Worm (Caenorhabditis elegans) whole organism, L1 larva: ENCODE data around the gene pyt-1.

Source experiments
- C16A3.4 ChIP-seq: fragments of 150-350 bp; optimal IDR thresholded peaks from 2 replicates; lab custom pipeline; 2014; ENCODE audit warnings: missing biosample characterization, missing genetic modification characterization
- C34B4.2 ChIP-seq: sonication (generic microtip); optimal IDR thresholded peaks from 2 replicates; lab custom pipeline; 2017; ENCODE audit warnings: mild to moderate bottlenecking, missing genetic modification characterization, missing compliant biosample characterization
- F16B12.6 ChIP-seq: fragments of 150-350 bp; optimal IDR thresholded peaks from 2 replicates; lab custom pipeline; 2014; ENCODE audit warnings: missing biosample characterization, missing genetic modification characterization
- Y116A8C.19 ChIP-seq: sonication (generic microtip); optimal IDR thresholded peaks from 2 replicates; lab custom pipeline; 2016; ENCODE audit warnings: missing compliant biosample characterization, missing genetic modification characterization, borderline replicate concordance
- blmp-1 ChIP-seq: fragments of 150-350 bp; optimal IDR thresholded peaks from 2 replicates; lab custom pipeline; 2014; ENCODE audit warnings: missing biosample characterization, missing genetic modification characterization
- ceh-8 ChIP-seq: fragments of 200-800 bp; sonication (Bioruptor generic); optimal IDR thresholded peaks from 2 replicates; lab custom pipeline; 2018; ENCODE audit warnings: mild to moderate bottlenecking, missing genetic modification characterization, moderate library complexity, missing compliant biosample characterization
- ceh-82 ChIP-seq, 3 experiments: fragments of 150-350 bp in 1 of 3; sonication (generic microtip) in 2 of 3; optimal IDR thresholded peaks; 2 replicates each; lab custom pipeline; 2014 to 2017; ENCODE audit warnings: missing biosample characterization in 3 of 3, missing genetic modification characterization in 3 of 3
- dpl-1 ChIP-seq, 3 experiments: fragments of 150-350 bp in 2 of 3; sonication (generic microtip) in 1 of 3; optimal IDR thresholded peaks; 2 replicates each; lab custom pipeline; 2014 to 2017; ENCODE audit warnings: missing biosample characterization in 3 of 3, missing genetic modification characterization in 3 of 3, missing genetic modification reagents in 3 of 3
- dsc-1 ChIP-seq: sonication (generic microtip); optimal IDR thresholded peaks from 2 replicates; lab custom pipeline; 2016; ENCODE audit warnings: mild to moderate bottlenecking, missing genetic modification characterization, missing compliant biosample characterization
- egl-13 ChIP-seq: sonication (generic microtip); optimal IDR thresholded peaks from 2 replicates; lab custom pipeline; 2016; ENCODE audit warnings: missing genotype, missing genetic modification reagents, missing genetic modification characterization, missing compliant biosample characterization
- egl-27 ChIP-seq, 2 experiments: fragments of 150-350 bp in 1 of 2; sonication (generic microtip); optimal IDR thresholded peaks; 3 replicates each; lab custom pipeline; 2017 to 2018; ENCODE audit warnings: missing biosample characterization in 2 of 2, missing genetic modification characterization in 2 of 2, missing genetic modification reagents in 2 of 2
- elt-2 ChIP-seq: sonication (generic microtip); optimal IDR thresholded peaks from 2 replicates; lab custom pipeline; 2016; ENCODE audit warnings: missing genetic modification characterization, mild to moderate bottlenecking, inconsistent platforms, missing compliant biosample characterization, missing genetic modification reagents
- fkh-10 ChIP-seq: sonication (generic microtip); optimal IDR thresholded peaks from 2 replicates; lab custom pipeline; 2017; ENCODE audit warnings: missing biosample characterization, missing genetic modification reagents, missing genetic modification characterization
- fkh-4 ChIP-seq: sonication (generic microtip); optimal IDR thresholded peaks from 2 replicates; lab custom pipeline; 2016; ENCODE audit warnings: missing compliant biosample characterization, missing genetic modification characterization, borderline replicate concordance
- hpl-2 ChIP-seq: fragments of 150-350 bp; optimal IDR thresholded peaks from 2 replicates; lab custom pipeline; 2014; ENCODE audit warnings: missing biosample characterization, missing genetic modification reagents, missing genetic modification characterization
- irx-1 ChIP-seq: sonication (generic microtip); optimal IDR thresholded peaks from 2 replicates; lab custom pipeline; 2016; ENCODE audit warnings: missing genetic modification characterization, missing compliant biosample characterization
- jun-1 ChIP-seq: fragments of 150-350 bp; optimal IDR thresholded peaks from 2 replicates; lab custom pipeline; 2014; ENCODE audit warnings: missing biosample characterization, missing genetic modification reagents, missing genetic modification characterization
- lin-35 ChIP-seq, 2 experiments: fragments of 150-350 bp; optimal IDR thresholded peaks; 2 replicates each; lab custom pipeline; 2014; ENCODE audit warnings: missing biosample characterization in 2 of 2, missing genetic modification characterization in 2 of 2, missing genetic modification reagents in 2 of 2
- lin-39 ChIP-seq: fragments of 150-350 bp; optimal IDR thresholded peaks from 2 replicates; lab custom pipeline; 2014; ENCODE audit warnings: missing biosample characterization, missing genetic modification reagents, missing genetic modification characterization
- mab-9 ChIP-seq: fragments of 200-800 bp; sonication (Bioruptor generic); IDR thresholded peaks from 2 replicates; pipeline ENCODE4 v1.3.6; 2022; ENCODE audit warnings: missing genetic modification reagents, missing genetic modification characterization, missing compliant biosample characterization
- nhr-12 ChIP-seq: sonication (generic microtip); optimal IDR thresholded peaks from 2 replicates; lab custom pipeline; 2017; ENCODE audit warnings: missing biosample characterization, missing genetic modification characterization
- nhr-20 ChIP-seq: sonication (generic microtip); optimal IDR thresholded peaks from 2 replicates; lab custom pipeline; 2016; ENCODE audit warnings: mild to moderate bottlenecking, missing genetic modification characterization, missing compliant biosample characterization
- nhr-28 ChIP-seq: fragments of 150-350 bp; optimal IDR thresholded peaks from 2 replicates; lab custom pipeline; 2014; ENCODE audit warnings: missing biosample characterization, missing genetic modification characterization
- nhr-76 ChIP-seq: sonication (generic microtip); optimal IDR thresholded peaks from 2 replicates; lab custom pipeline; 2017; ENCODE audit warnings: missing biosample characterization, missing genetic modification characterization
- nhr-90 ChIP-seq: sonication (generic microtip); optimal IDR thresholded peaks from 2 replicates; lab custom pipeline; 2016; ENCODE audit warnings: mild to moderate bottlenecking, missing genetic modification characterization, missing compliant biosample characterization; ENCODE audit not compliant: poor library complexity
- pax-3 ChIP-seq: fragments of 200-800 bp; sonication (Bioruptor generic); optimal IDR thresholded peaks from 2 replicates; lab custom pipeline; 2018; ENCODE audit warnings: mild to moderate bottlenecking, missing genetic modification characterization, moderate library complexity, missing compliant biosample characterization
- skn-1 ChIP-seq: fragments of 150-350 bp; optimal IDR thresholded peaks from 2 replicates; lab custom pipeline; 2014; ENCODE audit warnings: missing biosample characterization, missing genetic modification characterization
- snu-23 ChIP-seq: sonication (generic microtip); optimal IDR thresholded peaks from 2 replicates; lab custom pipeline; 2016; ENCODE audit warnings: missing genetic modification characterization, missing compliant biosample characterization
- sox-4 ChIP-seq: sonication (generic microtip); optimal IDR thresholded peaks from 2 replicates; lab custom pipeline; 2016; ENCODE audit warnings: missing genetic modification characterization, missing compliant biosample characterization
- sup-37 ChIP-seq: fragments of 200-800 bp; sonication (Bioruptor generic); optimal IDR thresholded peaks from 2 replicates; lab custom pipeline; 2018; ENCODE audit warnings: mild to moderate bottlenecking, missing genetic modification characterization, missing compliant biosample characterization
- tbx-2 ChIP-seq: sonication (generic microtip); optimal IDR thresholded peaks from 2 replicates; lab custom pipeline; 2016; ENCODE audit warnings: missing genetic modification characterization, missing compliant biosample characterization
- tlp-1 ChIP-seq: fragments of 150-350 bp; optimal IDR thresholded peaks from 2 replicates; lab custom pipeline; 2014; ENCODE audit warnings: missing biosample characterization, missing genetic modification characterization
- unc-30 ChIP-seq: sonication (generic microtip); optimal IDR thresholded peaks from 2 replicates; lab custom pipeline; 2017; ENCODE audit warnings: missing biosample characterization, missing genetic modification characterization
- unc-86 ChIP-seq: sonication (generic microtip); optimal IDR thresholded peaks from 2 replicates; lab custom pipeline; 2016; ENCODE audit warnings: missing genetic modification characterization, missing compliant biosample characterization
- unc-98 ChIP-seq: fragments of 200-800 bp; sonication (Bioruptor generic); IDR thresholded peaks from 2 replicates; pipeline ENCODE4 v1.3.6; 2022; ENCODE audit warnings: missing genetic modification characterization, missing compliant biosample characterization
- vab-15 ChIP-seq: sonication (generic microtip); optimal IDR thresholded peaks from 2 replicates; lab custom pipeline; 2017; ENCODE audit warnings: missing genotype, mild to moderate bottlenecking, missing genetic modification characterization, missing compliant biosample characterization

Gene pyt-1

DNA sequence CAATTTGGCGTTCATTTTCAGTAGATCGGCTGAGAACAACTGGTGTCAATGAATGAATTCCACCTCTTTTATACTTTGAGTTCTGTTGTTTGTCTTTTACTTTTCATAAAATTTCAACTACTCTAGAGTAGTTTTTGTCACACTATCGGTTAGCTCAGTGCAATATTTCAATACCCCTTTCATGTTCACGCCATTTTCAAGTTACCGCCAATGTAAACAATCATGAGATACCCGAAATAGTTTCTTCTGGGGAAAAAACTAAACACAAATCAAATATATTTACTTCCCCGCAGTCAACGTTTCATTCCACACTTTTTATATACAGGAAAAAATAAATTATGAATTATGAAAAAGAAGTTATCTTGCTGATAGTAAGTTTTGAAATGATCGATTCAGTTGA lies 762 bp downstream of the pyt-1 start, which contains the start of gene fipr-4:
fipr-4 (minus strand) TSS at position 101 of the 400 bp plus-strand sequence.
- TF ChIP-seq ceh-8 (GFP tag; lab: Kevin White, UChicago) (no peak), hpl-2 (GFP tag; lab: Kevin White, UChicago) (no peak), snu-23 (no peak), skn-1 (tag; lab: Kevin White, UChicago) (no peak), pax-3 (tag; lab: Kevin White, UChicago) (no peak), C16A3.4 (tag; lab: Kevin White, UChicago) (no peak), lin-39 (tag; lab: Kevin White, UChicago) (no peak), fkh-10 (GFP tag; lab: Kevin White, UChicago) (no peak), nhr-90 (tag; lab: Kevin White, UChicago) (no peak), fkh-4 (no peak), tlp-1 (tag; lab: Kevin White, UChicago) (no peak)

DNA sequence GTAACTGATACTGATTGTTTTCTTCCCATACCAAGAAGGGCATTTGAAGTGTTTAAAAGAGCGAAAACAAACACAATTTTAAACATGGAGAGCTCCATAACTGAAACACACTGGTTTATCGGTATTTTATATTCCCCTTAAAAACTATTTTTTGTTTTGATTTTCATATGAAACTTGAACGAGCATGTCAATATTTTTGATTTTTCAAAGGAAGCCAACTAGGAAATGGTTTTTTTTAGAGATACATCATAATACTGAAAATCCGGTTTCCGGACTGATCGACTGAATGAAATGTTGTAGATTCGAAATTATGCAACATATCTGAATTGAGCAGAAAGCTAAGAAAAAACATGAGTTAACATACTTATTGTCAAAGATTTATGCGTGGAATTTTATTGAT lies 1.8 kb downstream of the pyt-1 start, which contains the start of gene ttr-19:
ttr-19 (minus strand) TSS at position 101 of the 400 bp plus-strand sequence.
- TF ChIP-seq vab-15 (tag; lab: Kevin White, UChicago): no peak
- TF ChIP-seq hpl-2 (GFP tag; lab: Kevin White, UChicago): no peak
- TF ChIP-seq irx-1 (tag; lab: Kevin White, UChicago): no peak
- TF ChIP-seq sox-4 (tag; lab: Kevin White, UChicago): no peak
- no peak for TF ChIP-seq pax-3 (tag; lab: Kevin White, UChicago)
- TF ChIP-seq blmp-1: no peak
- no peak for TF ChIP-seq C16A3.4 (tag; lab: Kevin White, UChicago)
- TF ChIP-seq unc-86 (tag; lab: Kevin White, UChicago): no peak
- TF ChIP-seq sup-37 (GFP tag; lab: Kevin White, UChicago): no peak
- no peak for TF ChIP-seq ceh-8 (GFP tag; lab: Kevin White, UChicago)

DNA sequence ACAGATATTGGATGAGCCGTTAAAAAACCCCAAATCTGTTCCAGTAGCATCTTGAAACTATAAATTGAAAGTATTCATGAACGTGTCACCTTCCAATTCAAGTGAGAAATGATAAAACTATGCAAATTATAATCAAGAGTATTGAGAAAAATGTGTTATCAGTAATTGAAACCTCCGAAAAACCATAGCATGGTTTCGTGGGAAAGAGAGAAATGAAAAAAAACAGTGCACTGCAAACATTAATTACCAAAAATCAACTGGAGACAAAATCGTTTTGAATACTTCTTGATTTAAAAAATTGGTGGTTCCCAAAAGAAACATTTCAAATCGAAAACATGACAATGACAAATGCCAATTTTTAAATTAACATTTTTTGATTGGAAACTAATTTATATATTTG lies 3.5 kb downstream of the pyt-1 start, which contains the start of gene daf-36:
daf-36 (minus strand) TSS at position 101 of the 400 bp plus-strand sequence.
- no peak for TF ChIP-seq tbx-2 (tag; lab: Kevin White, UChicago)
- TF ChIP-seq egl-27 (tag; optimal IDR thresholded peaks at IDR 0.05; lab: Kevin White, UChicago): no peak
- TF ChIP-seq egl-13: no peak
- no peak for TF ChIP-seq unc-30

DNA sequence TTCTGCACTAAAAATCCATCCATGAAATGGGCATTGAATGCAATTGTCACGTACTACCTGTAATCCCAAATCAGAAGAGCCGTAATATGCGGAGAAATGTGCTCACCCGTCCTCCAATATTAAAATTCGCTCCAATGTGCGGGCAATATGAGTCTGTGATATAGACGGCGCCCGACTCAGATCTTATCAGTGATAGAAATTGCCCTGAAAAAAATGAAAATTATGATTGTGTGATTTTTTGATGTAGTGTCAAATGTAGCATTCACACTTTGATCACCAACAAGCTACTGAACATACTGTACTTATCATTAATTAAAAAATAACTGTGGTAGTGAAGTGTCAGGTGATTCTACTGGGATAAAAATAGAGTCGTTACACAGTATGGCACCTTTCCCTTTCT lies 4.5 kb downstream of the pyt-1 start:
- TF ChIP-seq dsc-1 (tag; lab: Kevin White, UChicago): no peak
- no peak for TF ChIP-seq C16A3.4 (tag; lab: Kevin White, UChicago)
- no peak for TF ChIP-seq unc-30
- no peak for TF ChIP-seq ceh-82 (tag; optimal IDR thresholded peaks at IDR 0.05; lab: Kevin White, UChicago)
- TF ChIP-seq elt-2 (tag; lab: Kevin White, UChicago): peak; percentile 2
- no peak for TF ChIP-seq sup-37 (GFP tag; lab: Kevin White, UChicago)
- no peak for TF ChIP-seq jun-1 (tag; lab: Kevin White, UChicago)
- TF ChIP-seq unc-98: no peak

DNA sequence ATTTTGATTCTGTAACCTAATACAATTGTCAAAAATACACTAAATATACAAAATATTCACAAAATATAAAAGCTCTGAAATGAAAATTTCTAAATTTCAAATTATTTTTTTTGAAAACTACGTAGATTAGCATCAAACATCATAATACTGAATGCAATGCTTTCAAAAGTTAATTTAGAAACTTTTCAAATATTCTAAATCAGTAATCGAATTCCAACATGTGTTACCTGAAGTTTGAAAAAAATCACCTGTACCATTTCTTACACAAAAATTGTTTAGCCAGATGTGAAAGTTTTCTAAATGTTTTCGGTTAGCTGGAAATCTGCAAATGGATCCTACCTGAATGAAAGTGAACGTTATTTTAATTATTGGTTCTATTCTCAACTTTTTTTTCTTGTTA lies 7.1 kb downstream of the pyt-1 start, which contains the start of gene C12D8.20:
C12D8.20 (plus strand) TSS at position 301 of the 400 bp plus-strand sequence.
- TF ChIP-seq lin-35 (GFP tag; optimal IDR thresholded peaks at IDR 0.05; lab: Kevin White, UChicago): no peak
- TF ChIP-seq nhr-76 (tag; lab: Kevin White, UChicago): no peak
- no peak for TF ChIP-seq C34B4.2 (tag; lab: Kevin White, UChicago)
- no peak for TF ChIP-seq dpl-1 (GFP tag; optimal IDR thresholded peaks at IDR 0.05; lab: Kevin White, UChicago)
- TF ChIP-seq Y116A8C.19 (tag; lab: Kevin White, UChicago): no peak
- no peak for TF ChIP-seq nhr-12 (tag; lab: Kevin White, UChicago)
- TF ChIP-seq mab-9: no peak
- no peak for TF ChIP-seq nhr-20
- TF ChIP-seq F16B12.6 (tag; lab: Kevin White, UChicago): no peak
- TF ChIP-seq nhr-28 (tag; lab: Kevin White, UChicago): no peak
